Fruit fly (Drosophila melanogaster): ENCODE measurements around the gene CG33946.

DNA sequence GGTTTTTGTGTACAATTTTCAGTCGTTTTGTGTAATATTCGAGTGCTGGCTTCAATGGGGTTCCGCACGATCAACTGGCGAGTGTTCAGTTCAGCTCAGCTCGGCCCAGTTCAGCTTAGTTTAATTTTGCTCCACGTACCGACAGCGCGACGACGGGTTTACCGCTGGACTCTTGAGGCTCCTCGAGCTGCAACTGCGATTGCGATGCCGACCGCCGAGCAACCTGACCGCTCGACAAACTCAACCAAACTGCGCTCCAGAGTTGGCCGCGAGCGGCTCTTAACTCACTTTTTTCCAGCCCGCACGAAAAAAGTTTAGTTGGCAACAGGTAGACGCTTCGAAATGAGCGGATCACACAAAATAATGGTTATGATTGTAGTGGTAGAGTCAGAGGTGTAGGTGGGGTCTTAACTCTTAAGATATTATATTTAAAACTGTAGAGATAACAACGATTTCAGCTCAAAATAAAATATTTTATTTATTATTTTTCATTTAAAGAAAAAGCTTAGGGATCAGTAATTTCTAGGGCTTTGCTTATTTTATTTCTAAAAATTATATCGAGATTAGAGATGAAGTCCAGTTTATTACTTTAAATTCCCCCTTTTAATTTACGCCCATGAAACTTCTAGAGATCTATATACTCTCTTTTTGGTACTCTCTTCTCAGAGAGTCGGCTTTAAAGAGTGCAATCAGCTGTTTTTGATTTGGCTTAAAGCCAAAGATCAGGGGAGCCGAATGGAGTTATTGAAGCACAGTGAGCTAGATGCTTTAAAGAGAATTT, 36.2 kb downstream of the CG33946 start, which contains the start of gene Best2:
- TF ChIP-seq usp (GFP tag; optimal IDR thresholded peaks at IDR 0.05) (no peak), Myc (optimal IDR thresholded peaks at IDR 0.05) (no peak), HLH106 (tag; optimal IDR thresholded peaks at IDR 0.05) (peak; percentile 97), CG32264 (GFP tag; optimal IDR thresholded peaks at IDR 0.05) (peak; percentile 48), GATAd (GFP tag; optimal IDR thresholded peaks at IDR 0.05) (peak; percentile 26), OdsH (GFP tag; optimal IDR thresholded peaks at IDR 0.05) (peak; percentile 96), Sp1 (GFP tag; optimal IDR thresholded peaks at IDR 0.05) (peak; percentile 97), dmrt93B (GFP tag; optimal IDR thresholded peaks at IDR 0.05) (peak; percentile 91), psq (GFP tag; optimal IDR thresholded peaks at IDR 0.05) (peak; percentile 93), pan (optimal IDR thresholded peaks at IDR 0.05) (no peak), woc (GFP tag; optimal IDR thresholded peaks at IDR 0.05) (peak; percentile 90)
